Worm (Caenorhabditis elegans): ENCODE data around the gene cdc-48.1.

Gene cdc-48.1

DNA sequence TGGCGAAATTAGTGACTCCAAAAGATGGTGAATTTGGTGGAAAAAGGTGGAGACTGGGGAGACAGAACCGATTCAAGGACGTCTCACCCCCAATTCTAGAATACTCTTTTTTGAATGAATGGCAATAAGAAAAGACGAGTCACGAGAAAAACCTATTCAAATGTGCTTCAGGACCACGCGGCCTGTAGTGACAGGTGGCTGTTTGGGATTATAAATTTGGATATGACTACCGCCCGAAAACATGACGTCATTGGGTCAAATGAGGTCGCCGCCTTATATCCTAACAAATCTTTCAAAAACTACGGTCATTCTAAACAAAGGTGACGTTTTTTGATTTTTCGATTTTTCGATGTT lies 9.2 kb downstream of the cdc-48.1 start:
- TF ChIP-seq unc-55 (GFP tag; optimal IDR thresholded peaks at IDR 0.05) (peak; percentile 10), elt-4 (tag; optimal IDR thresholded peaks at IDR 0.05) (no peak), ceh-6 (GFP tag; optimal IDR thresholded peaks at IDR 0.05) (no peak), hlh-30 (tag; optimal IDR thresholded peaks at IDR 0.05; ENCODE audit: insufficient read depth) (peak; percentile 64), madf-2 (tag; optimal IDR thresholded peaks at IDR 0.05) (no peak)

DNA sequence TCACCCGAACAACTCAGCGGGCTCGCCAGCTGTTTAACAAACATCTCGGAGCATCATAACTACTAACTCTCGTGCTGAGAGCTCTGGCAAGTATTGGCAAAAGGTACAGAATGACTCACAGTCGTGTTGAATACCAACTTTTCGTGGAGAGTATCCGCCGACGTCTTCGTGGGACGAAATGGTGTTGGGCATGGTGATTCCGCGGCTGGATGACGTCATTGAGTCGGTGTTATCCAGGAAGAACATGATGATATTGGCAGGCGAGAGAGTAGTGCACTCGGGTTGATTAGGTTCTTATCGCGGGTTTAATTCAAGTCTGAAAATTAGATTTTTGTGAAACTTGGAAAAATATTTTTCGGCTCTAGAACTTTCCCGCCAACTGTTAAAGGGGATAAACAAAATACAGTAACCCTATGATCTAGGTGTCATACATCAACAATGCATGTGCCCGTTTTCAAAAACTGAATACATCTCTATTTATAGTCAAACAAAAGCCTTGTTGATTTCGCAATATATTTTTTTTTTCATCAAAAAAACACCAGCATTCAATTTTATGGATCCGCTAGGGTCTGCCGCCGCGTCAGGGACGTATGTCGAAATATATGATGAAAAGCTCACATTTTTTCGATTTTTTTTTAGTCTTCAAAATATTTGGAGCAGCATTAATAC lies 9.7 kb downstream of the cdc-48.1 start:
- TF ChIP-seq hlh-8 (tag; optimal IDR thresholded peaks at IDR 0.05) = no peak
- no peak for TF ChIP-seq T23F11.4 (GFP tag; optimal IDR thresholded peaks at IDR 0.05)
- no peak for TF ChIP-seq npax-4 (tag; optimal IDR thresholded peaks at IDR 0.05)
- no peak for TF ChIP-seq rnt-1 (tag; optimal IDR thresholded peaks at IDR 0.05)
- TF ChIP-seq che-1 (tag; optimal IDR thresholded peaks at IDR 0.05) = no peak
- TF ChIP-seq ceh-22 (tag; optimal IDR thresholded peaks at IDR 0.05) = no peak
- no peak for TF ChIP-seq ceh-31 (tag; optimal IDR thresholded peaks at IDR 0.05)
- no peak for TF ChIP-seq madf-2 (tag; optimal IDR thresholded peaks at IDR 0.05)
- TF ChIP-seq unc-42 (tag; optimal IDR thresholded peaks at IDR 0.05) = no peak
- TF ChIP-seq sox-4 (tag; optimal IDR thresholded peaks at IDR 0.05) = no peak

DNA sequence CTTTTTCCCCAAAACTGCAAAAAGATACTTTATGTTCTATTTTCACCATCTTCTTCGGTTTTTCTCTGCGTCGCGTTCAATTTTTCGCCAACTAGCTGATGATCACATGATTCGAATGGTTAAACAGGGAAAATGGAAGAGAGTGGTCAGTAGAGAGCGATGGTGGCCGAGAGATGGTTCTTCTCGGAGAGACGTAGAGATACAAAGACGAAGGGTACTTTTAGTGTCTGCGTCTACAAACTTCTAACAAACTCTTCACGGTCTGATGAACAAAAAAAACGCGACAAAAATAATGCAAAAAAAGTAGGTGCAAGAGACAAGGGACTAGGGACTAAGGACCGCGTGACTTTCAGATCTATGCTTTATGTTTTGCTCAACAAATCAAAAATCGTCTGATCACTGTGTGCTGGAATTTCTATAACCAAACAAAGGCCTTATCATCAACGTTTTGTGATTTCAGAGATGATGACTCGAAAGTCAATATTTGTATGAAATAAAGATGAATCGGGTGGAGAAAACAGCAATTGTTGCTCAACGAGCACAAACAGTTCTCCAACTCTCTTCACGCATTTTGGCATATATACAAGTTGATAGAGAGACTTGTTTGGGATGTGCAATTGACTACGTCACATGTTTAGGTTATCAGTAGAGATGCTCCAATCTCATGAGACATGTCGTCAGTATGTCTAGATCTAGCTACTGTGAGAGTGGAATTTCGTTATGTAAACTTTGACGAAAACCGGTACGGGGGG lies 11.0 kb downstream of the cdc-48.1 start:
- TF ChIP-seq ceh-18 (tag; optimal IDR thresholded peaks at IDR 0.05) (peak; percentile 34), nfya-1 (tag; optimal IDR thresholded peaks at IDR 0.05) (peak; percentile 76), ref-2 (tag; optimal IDR thresholded peaks at IDR 0.05) (peak; percentile 67), sox-2 (GFP tag; IDR thresholded peaks at IDR 0.05) (no peak), ceh-31 (tag; optimal IDR thresholded peaks at IDR 0.05) (peak; percentile 75), hlh-30 (tag; optimal IDR thresholded peaks at IDR 0.05; ENCODE audit: insufficient read depth) (peak; percentile 96), tbx-2 (tag; optimal IDR thresholded peaks at IDR 0.05) (peak; percentile 64), unc-55 (GFP tag; optimal IDR thresholded peaks at IDR 0.05) (peak; percentile 82), F13H6.1 (tag; optimal IDR thresholded peaks at IDR 0.05) (peak; percentile 2), pax-1 (tag; optimal IDR thresholded peaks at IDR 0.05) (peak; percentile 95), ceh-2 (tag; optimal IDR thresholded peaks at IDR 0.05) (no peak), pros-1 (tag; optimal IDR thresholded peaks at IDR 0.05) (peak; percentile 65), hlh-6 (tag; optimal IDR thresholded peaks at IDR 0.05) (no peak)

DNA sequence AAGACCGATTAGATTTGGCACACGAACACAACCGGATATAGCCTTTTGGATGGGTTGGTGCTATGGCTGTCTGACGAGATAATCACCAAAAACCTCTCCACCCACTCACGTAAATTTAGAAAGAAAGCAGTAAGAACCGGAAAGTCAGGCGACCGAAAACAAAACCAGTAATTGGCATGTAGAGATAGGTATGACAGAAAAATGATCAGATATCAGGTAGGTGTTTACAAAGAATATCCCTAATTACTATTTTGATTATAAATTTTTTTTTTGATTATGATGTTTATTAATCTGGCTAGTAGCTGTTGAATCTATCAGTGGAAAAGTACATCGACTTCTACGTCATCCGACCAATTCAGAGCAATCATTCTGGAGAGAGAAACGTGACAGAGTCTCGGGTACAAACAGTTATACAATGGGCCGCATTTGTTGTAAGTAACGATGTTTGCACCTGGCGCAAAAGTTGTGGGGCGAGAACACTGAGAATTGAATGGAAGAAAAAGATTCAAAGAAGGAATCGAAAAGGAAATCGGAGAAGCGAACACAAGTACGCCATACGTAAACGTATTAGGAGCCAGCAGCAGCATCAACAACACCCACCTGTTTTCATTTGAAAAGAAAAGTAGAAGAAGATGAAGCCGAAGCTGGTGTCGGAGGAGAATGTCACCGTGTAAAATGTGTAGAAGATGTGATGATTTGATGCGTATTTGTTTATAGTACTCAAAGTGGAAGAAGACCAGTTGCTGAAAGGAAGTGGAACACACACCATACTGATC lies 12.1 kb downstream of the cdc-48.1 start:
- TF ChIP-seq ceh-24 (tag; optimal IDR thresholded peaks at IDR 0.05) (no peak), elt-2 (tag; optimal IDR thresholded peaks at IDR 0.05) (no peak), unc-3 (GFP tag; conservative IDR thresholded peaks at IDR 0.05) (no peak), unc-3 (tag; optimal IDR thresholded peaks at IDR 0.05) (no peak)

DNA sequence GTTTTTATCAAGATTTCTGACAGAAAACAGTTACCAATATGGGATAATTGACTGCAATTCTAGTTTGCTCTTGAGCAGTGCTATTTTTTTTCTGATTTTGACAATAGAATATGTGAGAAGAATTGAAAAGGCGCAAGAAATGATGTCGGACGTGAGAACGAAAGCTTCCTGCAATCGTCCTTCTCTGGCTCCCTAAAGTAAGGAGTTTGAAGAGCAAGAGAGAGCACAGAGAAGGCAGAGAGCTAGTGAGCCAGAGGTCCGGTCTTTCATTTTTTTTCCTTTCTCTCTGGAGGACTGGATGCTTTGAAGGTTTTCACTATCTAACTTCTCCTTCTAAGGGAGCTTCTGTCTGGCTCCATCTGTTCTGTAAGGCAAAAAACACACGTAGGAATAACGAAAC lies 13.0 kb downstream of the cdc-48.1 start:
- TF ChIP-seq fkh-6 (tag; optimal IDR thresholded peaks at IDR 0.05) = no peak
